Fruit fly (Drosophila melanogaster) whole organism, adult: ENCODE results near the gene Ocho.

ENCODE experiments used
- CG12768 ChIP-seq: fragments of 200-800 bp; sonication (Bioruptor generic); optimal IDR thresholded peaks from 2 replicates; lab custom pipeline; 2017; ENCODE audit warnings: missing biosample characterization, missing genetic modification characterization, mild to moderate bottlenecking, moderate library complexity, missing genetic modification reagents
- CG14711 ChIP-seq: fragments of 200-800 bp; sonication (Bioruptor generic); optimal IDR thresholded peaks from 2 replicates; lab custom pipeline; 2018; ENCODE audit warnings: missing biosample characterization, mild to moderate bottlenecking, missing genetic modification characterization, moderate library complexity
- CG1620 ChIP-seq: fragments of 200-800 bp; sonication (Bioruptor generic); optimal IDR thresholded peaks from 2 replicates; lab custom pipeline; 2016; ENCODE audit warnings: missing biosample characterization, missing genetic modification characterization
- CG5204 ChIP-seq: fragments of 200-800 bp; sonication (Bioruptor generic); optimal IDR thresholded peaks from 2 replicates; lab custom pipeline; 2016; ENCODE audit warnings: missing biosample characterization, missing genetic modification characterization
- CG7101 ChIP-seq: fragments of 200-800 bp; sonication (Bioruptor generic); optimal IDR thresholded peaks from 2 replicates; lab custom pipeline; 2018; ENCODE audit warnings: missing biosample characterization, mild to moderate bottlenecking, missing genetic modification characterization, moderate library complexity
- Hr96 ChIP-seq: fragments of 200-800 bp; sonication (Bioruptor generic); optimal IDR thresholded peaks from 2 replicates; lab custom pipeline; 2016; ENCODE audit warnings: missing biosample characterization, missing genetic modification characterization
- bab1 ChIP-seq: fragments of 200-800 bp; sonication (Bioruptor generic); optimal IDR thresholded peaks from 3 replicates; lab custom pipeline; 2019; ENCODE audit warnings: missing biosample characterization, mild to moderate bottlenecking, missing genetic modification characterization, moderate library complexity
- cic ChIP-seq: fragments of 200-800 bp; sonication (Bioruptor generic); optimal IDR thresholded peaks from 2 replicates; lab custom pipeline; 2017; ENCODE audit warnings: missing biosample characterization, mild to moderate bottlenecking, missing genetic modification characterization, moderate library complexity
- kay ChIP-seq: fragments of 200-800 bp; sonication (Bioruptor generic); peaks from one replicate; lab custom pipeline; 2016; ENCODE audit warnings: missing biosample characterization, missing genetic modification characterization, borderline replicate concordance
- tj ChIP-seq: fragments of 200-800 bp; sonication (Bioruptor generic); optimal IDR thresholded peaks from 3 replicates; lab custom pipeline; 2017; ENCODE audit warnings: missing biosample characterization, mild to moderate bottlenecking, missing genetic modification characterization, moderate library complexity

DNA sequence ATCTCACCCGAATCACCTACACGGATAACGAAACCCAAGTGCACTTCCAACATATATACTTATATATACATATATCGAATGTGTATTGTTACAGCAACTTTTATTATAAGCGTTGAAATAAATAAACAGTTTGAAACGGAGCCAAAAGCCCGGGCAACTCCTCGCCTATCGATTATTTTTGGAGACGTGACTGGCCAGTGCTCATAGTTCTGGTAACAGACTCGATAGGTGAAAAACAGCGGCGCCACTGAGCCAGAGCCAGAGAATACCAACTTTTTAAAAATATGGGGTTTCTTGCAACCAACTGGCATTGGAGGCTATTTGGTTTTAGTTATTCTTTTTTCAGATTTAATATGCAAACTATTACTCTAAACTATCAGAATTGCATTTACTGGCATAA is 31.9 kb upstream of the Ocho start:
- no peak for TF ChIP-seq CG5204
- TF ChIP-seq CG1620 (GFP tag; lab: Kevin White, UChicago), result no peak
- TF ChIP-seq CG12768, result no peak
- no peak for TF ChIP-seq bab1 (GFP tag; lab: Kevin White, UChicago)
- TF ChIP-seq tj (GFP tag; lab: Kevin White, UChicago), result no peak
- no peak for TF ChIP-seq CG14711 (tag; lab: Kevin White, UChicago)
- TF ChIP-seq CG7101, result no peak
- TF ChIP-seq cic (GFP tag; lab: Kevin White, UChicago), result no peak
- no peak for TF ChIP-seq Hr96 (GFP tag; lab: Kevin White, UChicago)
- no peak for TF ChIP-seq kay (GFP tag; lab: Kevin White, UChicago)
